Fruit fly (Drosophila melanogaster) whole organism, larva: ENCODE results near the gene tal-AA.

ENCODE experiments used
- noc ChIP-seq: fragments of 200-800 bp; sonication (Bioruptor generic); optimal IDR thresholded peaks from 3 replicates; lab custom pipeline; 2019; ENCODE audit warnings: missing biosample characterization, mild to moderate bottlenecking, missing genetic modification characterization, moderate library complexity

The tal-AA gene

DNA sequence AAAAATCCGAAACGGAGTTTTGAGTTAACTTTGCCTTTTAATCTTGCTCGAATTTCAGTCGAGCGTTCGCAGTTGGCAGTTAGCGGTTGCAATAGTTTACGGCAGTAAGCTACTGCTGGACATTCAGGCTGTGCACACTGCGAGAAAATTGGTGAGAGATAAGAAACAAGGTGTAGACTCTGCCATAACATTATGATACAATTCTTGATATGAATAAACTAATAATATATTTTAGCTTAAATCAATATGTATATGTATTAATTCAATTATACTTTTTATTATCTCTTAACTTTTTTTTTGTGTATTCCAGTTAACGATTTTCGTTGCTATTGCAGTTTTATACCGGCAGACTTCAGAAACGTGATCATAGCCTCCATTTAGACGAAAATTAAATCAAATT lies 44.4 kb downstream of the tal-AA start:
- no peak for TF ChIP-seq noc (tag; lab: Kevin White, UChicago)

dm6 chr3R:13859242-13859641 lies 46.3 kb downstream of the tal-AA start:
- no peak for TF ChIP-seq noc (tag; lab: Kevin White, UChicago)

DNA sequence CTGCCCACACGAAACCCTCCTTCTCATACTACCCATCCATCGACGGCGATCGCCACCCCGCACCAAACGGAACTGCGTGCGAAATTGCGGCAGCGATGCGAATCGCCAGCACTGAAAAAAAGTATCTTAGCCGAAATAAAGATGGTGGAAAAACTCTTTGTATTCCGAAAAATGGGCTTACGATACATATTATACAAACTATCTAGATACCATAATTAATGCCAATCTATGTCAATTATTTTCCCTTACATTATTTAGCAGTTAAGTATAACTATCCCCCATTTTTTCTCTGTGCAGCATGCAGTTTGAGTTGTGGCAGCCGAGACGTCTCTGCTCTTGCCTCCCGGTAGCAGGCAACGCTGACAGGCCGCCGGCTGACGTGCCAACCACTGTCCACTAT lies 48.9 kb downstream of the tal-AA start:
- TF ChIP-seq noc (tag; lab: Kevin White, UChicago) = no peak
